Worm (Caenorhabditis elegans) whole organism, L4 larva: Measurements from ENCODE around the gene Y39A1A.10.

Source experiments
- F44E2.7 ChIP-seq: fragments of 200-800 bp; sonication (Bioruptor generic); IDR thresholded peaks from 2 replicates; pipeline ENCODE4 v2.1.2; 2022; ENCODE audit warnings: missing genetic modification characterization, missing compliant biosample characterization
- F49E8.2 ChIP-seq: sonication (generic microtip); optimal IDR thresholded peaks from 2 replicates; lab custom pipeline; 2016; ENCODE audit warnings: missing compliant biosample characterization, mild to moderate bottlenecking, missing genetic modification characterization, borderline replicate concordance
- R02D3.7 ChIP-seq: fragments of 150-350 bp; sonication (generic microtip); optimal IDR thresholded peaks from 3 replicates; lab custom pipeline; 2014; ENCODE audit warnings: missing biosample characterization, missing genetic modification characterization
- Y48G9A.11 ChIP-seq: fragments of 200-800 bp; sonication (Bioruptor generic); IDR thresholded peaks from 2 replicates; pipeline ENCODE4 v1.3.6; 2022; ENCODE audit warnings: missing genetic modification reagents, missing genetic modification characterization, missing compliant biosample characterization
- aha-1 ChIP-seq: fragments of 150-350 bp; peaks from one replicate; lab custom pipeline; 2014; ENCODE audit warnings: missing biosample characterization, missing genetic modification characterization
- arid-1 ChIP-seq: fragments of 200-800 bp; sonication (Bioruptor generic); conservative IDR thresholded peaks from 2 replicates; pipeline ENCODE4 v1.3.6; 2022; ENCODE audit warnings: missing genetic modification reagents, missing genetic modification characterization, missing compliant biosample characterization
- ceh-20 ChIP-seq: fragments of 200-800 bp; sonication (Bioruptor generic); IDR thresholded peaks from 2 replicates; pipeline ENCODE4 v1.3.6; 2022; ENCODE audit warnings: missing genetic modification reagents, missing genetic modification characterization, missing compliant biosample characterization
- ceh-28 ChIP-seq: fragments of 150-350 bp; optimal IDR thresholded peaks from 2 replicates; lab custom pipeline; 2014; ENCODE audit warnings: missing biosample characterization, missing genetic modification reagents, missing genetic modification characterization
- ceh-62 ChIP-seq: sonication (generic microtip); optimal IDR thresholded peaks from 2 replicates; lab custom pipeline; 2017; ENCODE audit warnings: missing biosample characterization, missing genetic modification characterization
- ceh-82 ChIP-seq: sonication (generic microtip); optimal IDR thresholded peaks from 2 replicates; lab custom pipeline; 2017; ENCODE audit warnings: missing biosample characterization, missing genetic modification characterization
- ctbp-1 ChIP-seq: fragments of 200-800 bp; sonication (Bioruptor generic); IDR thresholded peaks from 2 replicates; pipeline ENCODE4 v1.3.6; 2022; ENCODE audit warnings: missing genetic modification reagents, missing genetic modification characterization, missing compliant biosample characterization
- daf-16 ChIP-seq, 3 experiments: sonication (generic microtip); optimal IDR thresholded peaks; 2 replicates each; lab custom pipeline; 2016 to 2017; ENCODE audit warnings: missing genetic modification characterization in 3 of 3, missing genetic modification reagents in 3 of 3, mild to moderate bottlenecking in 2 of 3, missing compliant biosample characterization in 2 of 3, missing biosample characterization in 1 of 3, moderate library complexity in 1 of 3
- daf-8 ChIP-seq: fragments of 200-800 bp; sonication (Bioruptor generic); IDR thresholded peaks from 2 replicates; pipeline ENCODE4 v1.3.6; 2022; ENCODE audit warnings: missing genetic modification characterization, missing compliant biosample characterization
- dmd-9 ChIP-seq: fragments of 200-800 bp; sonication (Bioruptor generic); IDR thresholded peaks from 2 replicates; pipeline ENCODE4 v1.3.6; 2022; ENCODE audit warnings: missing genetic modification reagents, missing genetic modification characterization, missing compliant biosample characterization
- fkh-10 ChIP-seq: fragments of 150-350 bp; optimal IDR thresholded peaks from 2 replicates; lab custom pipeline; 2014; ENCODE audit warnings: missing biosample characterization, missing genetic modification reagents, missing genetic modification characterization
- fos-1 ChIP-seq: fragments of 150-350 bp; optimal IDR thresholded peaks from 2 replicates; lab custom pipeline; 2014; ENCODE audit warnings: missing biosample characterization, missing genetic modification characterization
- hlh-30 ChIP-seq: sonication (generic microtip); optimal IDR thresholded peaks from 2 replicates; lab custom pipeline; 2017; ENCODE audit warnings: antibody characterized with exemption, mild to moderate bottlenecking, missing genetic modification characterization, missing compliant biosample characterization; ENCODE audit not compliant: insufficient read depth
- hmg-1.1 ChIP-seq: fragments of 200-800 bp; sonication (Bioruptor generic); IDR thresholded peaks from 2 replicates; pipeline ENCODE4 v1.3.6; 2022; ENCODE audit warnings: missing genetic modification reagents, missing genetic modification characterization, missing compliant biosample characterization
- lin-13 ChIP-seq: fragments of 150-350 bp; optimal IDR thresholded peaks from 2 replicates; lab custom pipeline; 2014; ENCODE audit warnings: missing biosample characterization, missing genetic modification reagents, missing genetic modification characterization
- lin-15B ChIP-seq: fragments of 150-350 bp; sonication (generic microtip); optimal IDR thresholded peaks from 3 replicates; lab custom pipeline; 2014; ENCODE audit warnings: missing biosample characterization, missing genetic modification characterization
- lir-3 ChIP-seq: sonication (generic microtip); optimal IDR thresholded peaks from 2 replicates; lab custom pipeline; 2016; ENCODE audit warnings: mild to moderate bottlenecking, missing genetic modification characterization, missing compliant biosample characterization
- lsy-2 ChIP-seq, 2 experiments: fragments of 150-350 bp in 1 of 2; sonication (generic microtip) in 1 of 2; optimal IDR thresholded peaks; 2 replicates each; lab custom pipeline; 2014 to 2017; ENCODE audit warnings: missing biosample characterization in 2 of 2, missing genetic modification characterization in 2 of 2
- madf-5 ChIP-seq, 2 experiments: fragments of 200-800 bp; sonication (Bioruptor generic); IDR thresholded peaks; 2 replicates each; pipeline ENCODE4 v1.3.6; 2022; ENCODE audit warnings: missing compliant biosample characterization in 2 of 2, missing genetic modification characterization in 2 of 2
- mes-2 ChIP-seq: sonication (generic microtip); optimal IDR thresholded peaks from 2 replicates; lab custom pipeline; 2016; ENCODE audit warnings: missing genotype, mild to moderate bottlenecking, missing genetic modification characterization, missing compliant biosample characterization; ENCODE audit not compliant: poor library complexity, severe bottlenecking
- nhr-11 ChIP-seq: fragments of 150-350 bp; optimal IDR thresholded peaks from 2 replicates; lab custom pipeline; 2014; ENCODE audit warnings: missing biosample characterization, missing genetic modification characterization
- nhr-42 ChIP-seq: fragments of 200-800 bp; sonication (Bioruptor generic); IDR thresholded peaks from 2 replicates; pipeline ENCODE4 v1.3.6; 2022; ENCODE audit warnings: missing genetic modification characterization, missing compliant biosample characterization
- pha-4 ChIP-seq, 2 experiments: fragments of 150-350 bp in 1 of 2; fragments of 200-800 bp in 1 of 2; sonication (Bioruptor generic) in 1 of 2; IDR thresholded peaks in 1 of 2; optimal IDR thresholded peaks in 1 of 2; 2 replicates each; pipeline versions ENCODE4 v1.3.6 to Lab custom; 2014 to 2022; ENCODE audit warnings: missing genetic modification characterization in 2 of 2, missing genetic modification reagents in 2 of 2, missing biosample characterization in 1 of 2, missing compliant biosample characterization in 1 of 2
- pqm-1 ChIP-seq: sonication (generic microtip); optimal IDR thresholded peaks from 2 replicates; lab custom pipeline; 2017; ENCODE audit warnings: missing biosample characterization, missing genetic modification characterization
- rbr-2 ChIP-seq: sonication (generic microtip); optimal IDR thresholded peaks from 2 replicates; lab custom pipeline; 2016; ENCODE audit warnings: missing genotype, missing genetic modification characterization, missing compliant biosample characterization
- saeg-2 ChIP-seq: fragments of 200-800 bp; sonication (Bioruptor generic); IDR thresholded peaks from 2 replicates; pipeline ENCODE4 v1.3.6; 2022; ENCODE audit warnings: missing genetic modification reagents, missing genetic modification characterization, missing compliant biosample characterization
- tra-1 ChIP-seq: fragments of 200-800 bp; sonication (Bioruptor generic); IDR thresholded peaks from 2 replicates; pipeline ENCODE4 v1.3.6; 2022; ENCODE audit warnings: missing genetic modification reagents, missing genetic modification characterization, missing compliant biosample characterization
- unc-130 ChIP-seq: sonication (generic microtip); optimal IDR thresholded peaks from 2 replicates; lab custom pipeline; 2016; ENCODE audit warnings: missing genetic modification reagents, missing genetic modification characterization, missing compliant biosample characterization
- unc-62 ChIP-seq, 3 experiments: fragments of 150-350 bp in 1 of 3; sonication (generic microtip); optimal IDR thresholded peaks in 2 of 3; peaks in 1 of 3; 1 replicate in 1 of 3; 2 replicates in 2 of 3; lab custom pipeline; 2014 to 2017; ENCODE audit warnings: missing biosample characterization in 3 of 3, missing genetic modification characterization in 3 of 3, missing genetic modification reagents in 3 of 3, missing genotype in 1 of 3
- zfp-2 ChIP-seq: sonication (generic microtip); optimal IDR thresholded peaks from 2 replicates; lab custom pipeline; 2016; ENCODE audit warnings: mild to moderate bottlenecking, missing genetic modification characterization, missing compliant biosample characterization
- zfp-3 ChIP-seq: fragments of 200-800 bp; sonication (Bioruptor generic); conservative IDR thresholded peaks from 2 replicates; pipeline ENCODE4 v1.3.6; 2022; ENCODE audit warnings: missing genetic modification reagents, missing genetic modification characterization, missing compliant biosample characterization

The Y39A1A.10 gene

ce11 chrIII:10600138-10600626 is 32.3 kb upstream of the Y39A1A.10 start, which contains the start of gene epg-6:
Gene epg-6 (minus strand): TSS chrIII:10600188.
- no peak for TF ChIP-seq dmd-9 (GFP tag; lab: Robert Waterston, UW)
- TF ChIP-seq lsy-2 (tag; optimal IDR thresholded peaks at IDR 0.05; lab: Kevin White, UChicago) = peak in 1 of 2 experiments; percentile 28
- TF ChIP-seq madf-5 (GFP tag; IDR thresholded peaks at IDR 0.05; lab: Robert Waterston, UW) = no peak
- no peak for TF ChIP-seq arid-1 (GFP tag; lab: Robert Waterston, UW)
- TF ChIP-seq unc-130 = peak; percentile 68
- no peak for TF ChIP-seq F44E2.7
- peak; percentile 67 for TF ChIP-seq F49E8.2 (tag; lab: Kevin White, UChicago)

ce11 chrIII:10600894-10601293 is 31.6 kb upstream of the Y39A1A.10 start:
- TF ChIP-seq R02D3.7 (tag; lab: Kevin White, UChicago) (no peak), zfp-3 (GFP tag; lab: Robert Waterston, UW) (no peak), nhr-11 (tag; lab: Kevin White, UChicago) (peak; percentile 14)

- TF ChIP-seq mes-2 (no peak), ceh-28 (tag; lab: Kevin White, UChicago) (peak; percentile 75)
- TF ChIP-seq, all 104 proteins: peak for 1
These were observed 29.3 kb upstream of the Y39A1A.10 start, which contains the start of gene Y39A1A.2 for ce11 chrIII:10603248-10603647. Gene Y39A1A.2 (minus strand): TSS chrIII:10603566.

ce11 chrIII:10604325-10604724 is 28.2 kb upstream of the Y39A1A.10 start:
- TF ChIP-seq lsy-2 (tag; optimal IDR thresholded peaks at IDR 0.05; lab: Kevin White, UChicago) (peak in 1 of 2 experiments; percentile 19), nhr-11 (tag; lab: Kevin White, UChicago) (peak; percentile 7), mes-2 (no peak), ctbp-1 (GFP tag; lab: Robert Waterston, UW) (0 out of 2 replicates have a peak, but pooled peaks have one; percentile 35), rbr-2 (tag; lab: Kevin White, UChicago) (no peak), unc-62 (GFP tag; optimal IDR thresholded peaks at IDR 0.05 in 1 of 2; lab: Kevin White, UChicago) (peak in 1 of 2 experiments; percentile 28), unc-62 (tag; optimal IDR thresholded peaks at IDR 0.05; lab: Kevin White, UChicago) (no peak), hlh-30 (tag; lab: Kevin White, UChicago) (peak; percentile 44), ceh-20 (GFP tag; lab: Robert Waterston, UW) (no peak), aha-1 (tag; lab: Kevin White, UChicago) (peak; percentile 46)
- TF ChIP-seq, all 104 proteins: peak for 6

ce11 chrIII:10605049-10605448 is 27.5 kb upstream of the Y39A1A.10 start, which contains the start of gene rabx-5:
Gene rabx-5 (plus strand): TSS chrIII:10605349.
- no peak for TF ChIP-seq rbr-2 (tag; lab: Kevin White, UChicago)
- TF ChIP-seq, all 104 proteins: peak for 0

- TF ChIP-seq pha-4 (GFP tag; IDR thresholded peaks at IDR 0.05; lab: Robert Waterston, UW) (no peak), pha-4 (tag; optimal IDR thresholded peaks at IDR 0.05; lab: Kevin White, UChicago) (no peak), ceh-82 (tag; lab: Kevin White, UChicago) (no peak), fkh-10 (GFP tag; lab: Kevin White, UChicago) (peak; percentile 4), tra-1 (GFP tag; lab: Robert Waterston, UW) (no peak), aha-1 (tag; lab: Kevin White, UChicago) (peak; percentile 92), lin-15B (tag; lab: Kevin White, UChicago) (no peak), saeg-2 (GFP tag; lab: Robert Waterston, UW) (no peak), daf-16 (GFP tag; optimal IDR thresholded peaks at IDR 0.05; lab: Kevin White, UChicago) (no peak), daf-16 (tag; optimal IDR thresholded peaks at IDR 0.05; lab: Kevin White, UChicago) (peak; percentile 2), lin-13 (GFP tag; lab: Kevin White, UChicago) (no peak), ceh-62 (tag; lab: Kevin White, UChicago) (no peak), Y48G9A.11 (GFP tag; lab: Robert Waterston, UW) (no peak), unc-130 (no peak), hmg-1.1 (GFP tag; lab: Robert Waterston, UW) (no peak), pqm-1 (tag; lab: Kevin White, UChicago) (no peak), lsy-2 (tag; optimal IDR thresholded peaks at IDR 0.05; lab: Kevin White, UChicago) (peak in 1 of 2 experiments; percentile 15), fos-1 (no peak), lir-3 (tag; lab: Kevin White, UChicago) (no peak), zfp-2 (tag; lab: Kevin White, UChicago) (no peak), nhr-42 (GFP tag; lab: Robert Waterston, UW) (no peak), daf-8 (GFP tag; lab: Robert Waterston, UW) (no peak)
These were observed 24.4 kb upstream of the Y39A1A.10 start for ce11 chrIII:10608161-10608560.
